Fruit fly (Drosophila melanogaster): ENCODE data around the gene CG14050.

Gene CG14050

dm6 chrX:2325658-2326245, at the start of gene CG14050:
Gene CG14050 (minus strand): TSS chrX:2326217.
- no peak for TF ChIP-seq noc (tag; optimal IDR thresholded peaks at IDR 0.05)

dm6 chrX:2366171-2366570, 40.2 kb upstream of the CG14050 start, which contains the start of gene CG2841:
Gene CG2841 (minus strand): TSS chrX:2366356.
- no peak for TF ChIP-seq noc (tag; optimal IDR thresholded peaks at IDR 0.05)

DNA sequence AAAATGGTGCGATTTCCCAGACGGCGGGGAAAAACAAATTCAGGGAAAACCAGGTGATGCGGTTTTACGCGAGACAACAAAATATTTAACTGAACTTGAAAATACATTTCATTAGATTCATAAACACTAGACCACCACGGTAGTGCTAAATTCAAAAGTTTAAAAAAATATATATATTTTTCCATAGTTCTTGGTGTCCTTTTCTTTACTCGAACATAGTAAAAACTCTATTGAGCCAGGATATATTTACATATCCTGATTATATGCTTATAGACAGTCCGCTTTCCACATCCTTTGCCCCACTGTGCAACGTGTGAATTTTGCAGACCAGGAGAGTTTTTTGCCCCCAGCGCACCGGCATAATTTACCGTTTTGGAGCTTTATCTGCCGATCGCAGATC, 39.4 kb upstream of the CG14050 start:
- TF ChIP-seq noc (tag; optimal IDR thresholded peaks at IDR 0.05): no peak

- TF ChIP-seq noc (tag; optimal IDR thresholded peaks at IDR 0.05): no peak
Observed at dm6 chrX:2363733-2364132, 37.7 kb upstream of the CG14050 start.

- no peak for TF ChIP-seq noc (tag; optimal IDR thresholded peaks at IDR 0.05)
Observed at dm6 chrX:2362414-2362813, 36.4 kb upstream of the CG14050 start.

dm6 chrX:2360992-2361391, 35.0 kb upstream of the CG14050 start:
- TF ChIP-seq noc (tag; optimal IDR thresholded peaks at IDR 0.05): no peak

DNA sequence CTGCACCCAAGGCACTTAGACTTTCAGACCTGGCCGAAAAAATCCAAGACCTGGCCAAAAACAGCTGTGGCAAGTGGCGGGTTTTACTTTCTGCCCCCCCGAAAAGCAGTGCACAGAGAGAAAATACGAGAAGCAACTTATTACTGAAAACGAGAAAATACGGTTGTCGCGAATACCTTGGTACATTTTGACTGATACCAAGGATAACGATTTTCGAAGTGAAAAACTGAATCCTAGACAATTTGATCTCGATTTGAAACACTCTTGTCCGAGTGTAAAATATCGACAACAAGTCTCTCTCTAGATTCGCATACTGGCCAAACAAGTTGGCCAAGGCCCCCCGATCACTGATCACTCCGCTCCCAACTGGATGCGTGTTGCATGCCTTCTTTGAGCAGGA, 33.8 kb upstream of the CG14050 start:
- TF ChIP-seq noc (tag; optimal IDR thresholded peaks at IDR 0.05): no peak

- TF ChIP-seq noc (tag; optimal IDR thresholded peaks at IDR 0.05): no peak
Observed at dm6 chrX:2358195-2358594, 32.2 kb upstream of the CG14050 start.

dm6 chrX:2356441-2356840, 30.4 kb upstream of the CG14050 start:
- TF ChIP-seq noc (tag; optimal IDR thresholded peaks at IDR 0.05): no peak

- TF ChIP-seq noc (tag; optimal IDR thresholded peaks at IDR 0.05): peak; percentile 44
Observed at dm6 chrX:2355531-2355986, 29.5 kb upstream of the CG14050 start.

dm6 chrX:2354169-2354568, 28.2 kb upstream of the CG14050 start:
- TF ChIP-seq noc (tag; optimal IDR thresholded peaks at IDR 0.05): no peak

- TF ChIP-seq noc (tag; optimal IDR thresholded peaks at IDR 0.05): no peak
Observed at dm6 chrX:2352819-2353218, 26.8 kb upstream of the CG14050 start.

DNA sequence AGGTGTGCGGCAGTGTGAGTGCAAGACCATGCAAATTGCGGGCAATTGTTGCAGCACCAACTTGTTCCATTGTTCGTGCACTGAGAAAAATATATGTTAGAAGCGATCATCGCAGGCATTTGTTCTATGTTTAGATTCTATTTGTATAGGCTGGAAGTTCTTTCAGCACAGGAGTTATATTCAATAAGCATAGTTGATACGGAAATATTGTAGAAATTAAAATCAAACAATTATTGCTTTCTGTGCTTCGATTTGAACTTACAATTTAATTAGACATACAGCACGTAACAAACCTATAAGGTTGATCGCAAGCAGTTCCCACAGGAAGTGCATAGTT, 24.2 kb upstream of the CG14050 start:
- no peak for TF ChIP-seq noc (tag; optimal IDR thresholded peaks at IDR 0.05)

DNA sequence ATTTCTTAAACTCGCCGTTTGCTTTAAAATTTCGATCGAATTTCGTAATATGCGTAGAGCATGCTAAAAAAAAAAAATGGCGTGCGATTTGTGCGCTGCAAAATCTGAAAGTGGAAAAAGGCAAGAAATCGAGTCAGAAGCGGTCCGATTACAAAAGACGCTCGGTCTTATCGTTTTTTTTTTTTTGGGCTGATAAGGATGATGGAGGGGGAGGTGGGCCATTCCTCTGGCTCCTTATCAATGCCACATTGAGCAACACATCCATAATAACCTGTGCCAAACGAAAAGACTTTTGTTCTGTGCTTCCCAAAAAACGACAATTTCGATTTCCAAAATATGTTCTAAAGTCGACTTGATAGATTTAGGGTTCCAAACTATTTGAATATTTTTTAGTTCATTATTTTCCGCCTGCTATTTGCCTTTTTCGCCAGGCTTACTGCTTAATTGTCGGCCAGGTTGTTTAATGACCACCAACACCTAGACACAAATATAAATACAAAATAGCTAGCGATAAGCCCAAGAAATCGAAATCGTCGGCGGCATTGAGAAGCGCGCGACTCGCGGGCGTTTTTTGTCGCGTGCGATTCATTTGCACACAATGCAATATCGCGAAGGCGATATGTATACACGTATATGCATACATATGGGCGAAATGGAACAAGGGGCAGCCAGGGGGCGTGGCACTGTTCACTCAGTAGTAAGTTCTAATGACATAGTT, 23.7 kb upstream of the CG14050 start:
- no peak for TF ChIP-seq noc (tag; optimal IDR thresholded peaks at IDR 0.05)

DNA sequence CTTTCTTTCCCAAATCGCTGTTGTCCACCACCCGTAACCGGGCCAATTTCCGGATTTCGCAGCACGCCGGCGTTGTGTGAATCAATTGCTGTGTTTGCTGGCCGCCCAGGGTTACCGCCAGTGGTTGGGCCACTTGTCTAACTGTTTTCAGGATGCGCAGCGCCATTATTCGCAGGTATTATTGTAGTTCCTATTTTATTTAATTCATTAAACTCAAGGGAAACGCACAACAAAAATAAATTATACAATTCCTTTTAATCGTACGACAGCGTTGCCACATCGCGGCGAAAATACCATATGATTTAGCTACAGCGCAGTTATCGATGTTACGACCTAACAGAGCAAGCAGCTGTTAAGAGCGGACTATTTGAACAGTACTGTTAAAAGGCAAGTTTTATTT, 18.4 kb upstream of the CG14050 start, which contains the start of gene mRpL14:
Gene mRpL14, minus strand, starts transcription at position 280 of the 400 bp plus-strand sequence.
- TF ChIP-seq noc (tag; optimal IDR thresholded peaks at IDR 0.05): no peak

DNA sequence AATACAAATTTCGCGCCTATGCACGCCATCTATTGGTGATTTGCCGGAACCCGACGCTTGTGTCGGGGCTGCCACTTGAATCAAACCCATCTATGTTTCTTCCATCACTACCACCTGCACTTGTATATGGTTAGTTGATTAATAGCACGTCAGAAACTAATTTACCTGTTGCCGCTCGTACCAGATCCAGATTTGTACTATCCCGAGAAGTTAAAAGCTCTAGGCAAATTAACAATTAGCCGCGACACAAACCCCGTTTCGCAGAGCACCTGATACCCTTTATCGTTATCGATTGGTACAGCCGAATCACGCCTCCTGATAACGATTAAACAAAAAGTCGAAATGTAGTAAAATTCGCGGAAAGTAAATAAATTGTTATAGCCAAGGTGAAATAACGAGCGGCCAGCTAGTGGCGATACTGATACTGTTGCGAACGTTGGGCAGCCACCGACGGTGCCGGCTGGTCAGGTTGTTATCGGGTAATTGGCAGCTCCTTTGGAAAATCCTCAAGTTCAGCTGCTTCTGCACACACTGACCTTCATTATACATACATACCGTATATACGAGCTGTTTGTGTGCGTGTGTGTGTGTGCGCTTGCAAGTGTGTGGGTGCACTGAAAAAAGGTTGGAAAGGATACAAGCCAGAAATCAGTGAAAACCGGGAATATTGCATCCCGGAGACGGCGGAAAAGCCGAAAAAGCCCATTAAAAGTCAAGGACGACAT, 14.2 kb upstream of the CG14050 start:
- TF ChIP-seq noc (tag; optimal IDR thresholded peaks at IDR 0.05): no peak

DNA sequence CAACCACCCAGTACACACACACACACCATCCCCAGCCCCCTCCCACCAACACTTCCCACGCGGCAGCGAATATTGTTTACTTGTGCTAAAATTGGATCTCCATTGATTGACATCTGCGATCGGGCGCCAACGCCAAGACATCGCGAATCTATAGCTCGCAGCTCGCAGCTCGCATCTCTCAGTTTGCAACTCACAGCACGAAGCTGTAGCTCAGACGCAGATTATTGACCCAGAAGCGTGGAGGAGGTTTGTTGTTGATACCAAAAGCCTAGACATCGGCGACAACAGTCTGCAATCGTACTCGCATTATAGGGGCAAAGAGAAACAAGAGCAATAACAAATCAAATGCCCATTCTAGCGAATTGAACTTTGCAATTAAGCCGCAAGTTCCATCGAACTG, 11.2 kb upstream of the CG14050 start:
- TF ChIP-seq noc (tag; optimal IDR thresholded peaks at IDR 0.05): no peak

All from whole organism, larva.